Fruit fly (Drosophila melanogaster) whole organism, wandering third instar larva: Measurements from ENCODE around the gene CG4375.

Experiments used
- CG9705 ChIP-seq: fragments of 200-800 bp; sonication (Bioruptor generic); optimal IDR thresholded peaks from 2 replicates; lab custom pipeline; 2018; ENCODE audit warnings: missing biosample characterization, mild to moderate bottlenecking, missing genetic modification characterization
- Rel ChIP-seq, 2 experiments: fragments of 200-800 bp; sonication (Bioruptor generic) in 1 of 2; optimal IDR thresholded peaks; 2 replicates in 1 of 2; 3 replicates in 1 of 2; lab custom pipeline; 2016 to 2019; ENCODE audit warnings: mild to moderate bottlenecking in 2 of 2, missing biosample characterization in 2 of 2, missing genetic modification characterization in 2 of 2, moderate library complexity in 1 of 2
- pan ChIP-seq: fragments of >200 bp; optimal IDR thresholded peaks from 2 replicates; lab custom pipeline; 2017

DNA sequence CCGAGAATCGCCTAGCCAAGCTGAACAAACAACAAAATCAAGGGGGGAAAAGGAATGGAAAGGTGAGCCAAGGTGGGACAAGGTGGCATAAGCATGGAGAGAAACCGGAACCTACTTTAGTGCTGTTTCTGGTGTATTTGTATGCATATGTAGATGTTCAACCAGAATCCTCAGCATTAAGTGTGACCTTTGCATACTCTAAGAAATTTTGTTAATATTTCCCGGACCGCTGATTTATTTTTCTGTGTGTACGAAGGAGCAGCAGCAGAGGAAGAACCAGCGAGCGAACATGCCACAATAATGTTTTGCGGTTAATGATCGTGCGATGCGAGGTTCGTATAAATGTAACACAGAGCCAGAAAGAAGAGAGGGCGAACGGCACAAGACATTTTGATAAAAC, 38.3 kb upstream of the CG4375 start:
- TF ChIP-seq pan (lab: Kevin White, UChicago) (no peak), CG9705 (GFP tag; lab: Kevin White, UChicago) (peak; percentile 70), Rel (GFP tag; optimal IDR thresholded peaks at IDR 0.05; lab: Kevin White, UChicago) (peak; percentile 27), Rel (tag; optimal IDR thresholded peaks at IDR 0.05; lab: Kevin White, UChicago) (peak; percentile 62)
